Worm (Caenorhabditis elegans) whole organism, midembryonic: ENCODE data around the gene idpp-12.

Experiments used
- T22C8.4 ChIP-seq: fragments of 200-800 bp; sonication (Bioruptor generic); IDR thresholded peaks from 2 replicates; pipeline ENCODE4 v1.3.6; 2022; ENCODE audit warnings: missing genetic modification characterization, missing compliant biosample characterization
- flt-1 ChIP-seq: fragments of 200-800 bp; sonication (Bioruptor generic); IDR thresholded peaks from 2 replicates; pipeline ENCODE4 v1.3.6; 2022; ENCODE audit warnings: missing genetic modification characterization, missing compliant biosample characterization

DNA sequence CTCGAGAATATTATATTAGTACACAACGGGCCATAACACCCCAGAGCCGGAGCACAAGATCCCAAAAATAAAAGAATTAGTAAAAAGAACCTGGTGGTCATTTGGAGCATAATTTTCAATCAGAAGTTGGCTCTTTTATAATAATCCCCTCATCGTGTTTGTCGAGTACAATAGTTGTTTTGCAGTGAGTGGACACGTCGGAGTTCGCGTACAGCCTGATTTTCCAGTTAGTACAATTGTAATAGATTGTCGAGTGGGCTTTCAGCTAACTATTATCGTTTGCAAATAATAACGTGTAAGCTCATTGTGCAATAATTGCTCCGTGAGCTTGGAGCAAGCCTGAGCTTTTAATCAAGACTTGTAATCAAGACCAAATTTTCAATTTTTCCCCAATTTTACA lies 3.7 kb downstream of the idpp-12 start, which contains the start of gene W08E12.9:
- no peak for TF ChIP-seq flt-1 (GFP tag; lab: Robert Waterston, UW)
- TF ChIP-seq T22C8.4 (GFP tag; lab: Robert Waterston, UW): no peak
